Fruit fly (Drosophila melanogaster) whole organism, embryonic: ENCODE measurements around the gene dimm.

Experiments
- Antp ChIP-seq: fragments of 200-800 bp; sonication (Bioruptor generic); optimal IDR thresholded peaks from 3 replicates; lab custom pipeline; 2016; ENCODE audit warnings: missing biosample characterization, missing genetic modification characterization
- BtbVII ChIP-seq: fragments of 200-800 bp; sonication (Bioruptor generic); optimal IDR thresholded peaks from 3 replicates; lab custom pipeline; 2017; ENCODE audit warnings: missing biosample characterization, mild to moderate bottlenecking, missing genetic modification characterization
- CG10274 ChIP-seq: fragments of 200-800 bp; sonication (Bioruptor generic); optimal IDR thresholded peaks from 3 replicates; lab custom pipeline; 2017; ENCODE audit warnings: missing biosample characterization, mild to moderate bottlenecking, missing genetic modification characterization
- CG10366 ChIP-seq: fragments of 200-800 bp; sonication (Bioruptor generic); IDR thresholded peaks from 2 replicates; pipeline ENCODE4 v1.3.6; 2022; ENCODE audit warnings: missing biosample characterization, missing genetic modification characterization
- CG10654 ChIP-seq: fragments of 200-800 bp; sonication (Bioruptor generic); optimal IDR thresholded peaks from 2 replicates; lab custom pipeline; 2016; ENCODE audit warnings: missing biosample characterization, missing genetic modification characterization
- CG11398 ChIP-seq: fragments of 200-800 bp; sonication (Bioruptor generic); optimal IDR thresholded peaks from 2 replicates; lab custom pipeline; 2016; ENCODE audit warnings: missing biosample characterization, missing genetic modification characterization
- CG13424 ChIP-seq: fragments of 200-800 bp; sonication (Bioruptor generic); optimal IDR thresholded peaks from 2 replicates; lab custom pipeline; 2019; ENCODE audit warnings: missing biosample characterization, mild to moderate bottlenecking, missing genetic modification characterization, moderate library complexity
- CG13624 ChIP-seq: fragments of 200-800 bp; sonication (Bioruptor generic); optimal IDR thresholded peaks from 2 replicates; lab custom pipeline; 2016; ENCODE audit warnings: missing biosample characterization, missing genetic modification characterization
- CG14050 ChIP-seq: fragments of 200-800 bp; sonication (Bioruptor generic); IDR thresholded peaks from 3 replicates; pipeline ENCODE4 v1.3.6; 2022; ENCODE audit warnings: missing biosample characterization, missing genetic modification characterization
- CG1602 ChIP-seq: fragments of 200-800 bp; sonication (Bioruptor generic); optimal IDR thresholded peaks from 3 replicates; lab custom pipeline; 2016; ENCODE audit warnings: missing biosample characterization, missing genetic modification characterization
- CG18764 ChIP-seq: fragments of 200-800 bp; sonication (Bioruptor generic); optimal IDR thresholded peaks from 3 replicates; lab custom pipeline; 2016; ENCODE audit warnings: missing biosample characterization, missing genetic modification characterization
- CG2129 ChIP-seq: fragments of 200-800 bp; sonication (Bioruptor generic); IDR thresholded peaks from 2 replicates; pipeline ENCODE4 v1.3.6; 2022; ENCODE audit warnings: missing biosample characterization, missing genetic modification characterization; ENCODE audit not compliant: partially characterized antibody
- CG2678 ChIP-seq: fragments of 200-800 bp; sonication (Bioruptor generic); optimal IDR thresholded peaks from 3 replicates; lab custom pipeline; 2019; ENCODE audit warnings: missing biosample characterization, mild to moderate bottlenecking, missing genetic modification characterization, moderate library complexity
- CG31388 ChIP-seq: fragments of 200-800 bp; sonication (Bioruptor generic); optimal IDR thresholded peaks from 2 replicates; lab custom pipeline; 2016; ENCODE audit warnings: missing biosample characterization, missing genetic modification characterization
- CG32767 ChIP-seq: fragments of 200-800 bp; sonication (Bioruptor generic); IDR thresholded peaks from 2 replicates; pipeline ENCODE4 v1.3.6; 2022; ENCODE audit warnings: missing biosample characterization, missing genetic modification characterization
- CG32772 ChIP-seq: fragments of 200-800 bp; sonication (Bioruptor generic); IDR thresholded peaks from 2 replicates; pipeline ENCODE4 v1.3.6; 2022; ENCODE audit warnings: missing biosample characterization, missing genetic modification characterization
- CG5245 ChIP-seq: fragments of 200-800 bp; sonication (Bioruptor generic); optimal IDR thresholded peaks from 3 replicates; lab custom pipeline; 2016; ENCODE audit warnings: missing biosample characterization, missing genetic modification characterization
- CG6175 ChIP-seq: fragments of 200-800 bp; sonication (Bioruptor generic); IDR thresholded peaks from 3 replicates; pipeline ENCODE4 v1.3.6; 2022; ENCODE audit warnings: missing biosample characterization, missing genetic modification characterization
- CG7556 ChIP-seq: fragments of 200-800 bp; sonication (Bioruptor generic); optimal IDR thresholded peaks from 2 replicates; lab custom pipeline; 2017; ENCODE audit warnings: missing biosample characterization, mild to moderate bottlenecking, missing genetic modification characterization
- CG8388 ChIP-seq: fragments of 200-800 bp; sonication (Bioruptor generic); optimal IDR thresholded peaks from 2 replicates; lab custom pipeline; 2019; ENCODE audit warnings: missing biosample characterization, mild to moderate bottlenecking, missing genetic modification characterization, moderate library complexity
- Ets65A ChIP-seq: fragments of 200-800 bp; sonication (Bioruptor generic); peaks from one replicate; lab custom pipeline; 2016; ENCODE audit warnings: missing biosample characterization, missing genetic modification characterization
- Fer3 ChIP-seq: fragments of 200-800 bp; sonication (Bioruptor generic); optimal IDR thresholded peaks from 2 replicates; lab custom pipeline; 2018; ENCODE audit warnings: missing biosample characterization, mild to moderate bottlenecking, missing genetic modification characterization, moderate library complexity
- GATAe ChIP-seq: fragments of 200-800 bp; sonication (Bioruptor generic); conservative IDR thresholded peaks from 2 replicates; pipeline ENCODE4 v1.3.6; 2022; ENCODE audit warnings: missing biosample characterization, missing genetic modification characterization
- HmgZ ChIP-seq: fragments of 200-800 bp; sonication (Bioruptor generic); optimal IDR thresholded peaks from 2 replicates; lab custom pipeline; 2018; ENCODE audit warnings: missing biosample characterization, mild to moderate bottlenecking, missing genetic modification characterization
- Hr78 ChIP-seq, 2 experiments: fragments of 200-800 bp in 1 of 2; fragments of >200 bp in 1 of 2; sonication (Bioruptor generic) in 1 of 2; optimal IDR thresholded peaks; 2 replicates each; lab custom pipeline; 2017 to 2019; ENCODE audit warnings: missing biosample characterization in 2 of 2, missing genetic modification characterization in 2 of 2, mild to moderate bottlenecking in 1 of 2, moderate library complexity in 1 of 2
- Lhr ChIP-seq: fragments of 200-800 bp; sonication (Bioruptor generic); optimal IDR thresholded peaks from 3 replicates; lab custom pipeline; 2017; ENCODE audit warnings: mild to moderate bottlenecking, missing biosample characterization, missing genetic modification reagents, missing genetic modification characterization
- Med ChIP-seq: fragments of 200-800 bp; sonication (Bioruptor generic); peaks from one replicate; lab custom pipeline; 2016; ENCODE audit warnings: missing biosample characterization, missing genetic modification characterization, mild to moderate bottlenecking, inconsistent platforms, moderate library complexity
- NfI ChIP-seq: fragments of 200-800 bp; sonication (Bioruptor generic); optimal IDR thresholded peaks from 3 replicates; lab custom pipeline; 2018; ENCODE audit warnings: missing biosample characterization, mild to moderate bottlenecking, missing genetic modification characterization, moderate library complexity
- Pdp1 ChIP-seq, 2 experiments: fragments of 200-800 bp; sonication (Bioruptor generic); optimal IDR thresholded peaks; 3 replicates each; lab custom pipeline; 2016; ENCODE audit warnings: missing biosample characterization in 2 of 2, missing genetic modification characterization in 2 of 2, mild to moderate bottlenecking in 1 of 2, moderate library complexity in 1 of 2
- aop ChIP-seq: fragments of 200-800 bp; sonication (Bioruptor generic); IDR thresholded peaks from 2 replicates; pipeline ENCODE4 v1.3.6; 2022; ENCODE audit warnings: missing biosample characterization, missing genetic modification characterization
- ash1 ChIP-seq: fragments of 200-800 bp; sonication (Bioruptor generic); optimal IDR thresholded peaks from 2 replicates; lab custom pipeline; 2018; ENCODE audit warnings: missing biosample characterization, mild to moderate bottlenecking, missing genetic modification characterization
- chinmo ChIP-seq: fragments of 200-800 bp; sonication (Bioruptor generic); IDR thresholded peaks from 4 replicates; pipeline ENCODE4 v1.3.6; 2022; ENCODE audit warnings: missing biosample characterization, missing genetic modification characterization; ENCODE audit not compliant: partially characterized antibody
- exex ChIP-seq: fragments of 200-800 bp; sonication (Bioruptor generic); optimal IDR thresholded peaks from 4 replicates; lab custom pipeline; 2018; ENCODE audit warnings: missing biosample characterization, mild to moderate bottlenecking, missing genetic modification characterization, moderate library complexity
- eyg ChIP-seq: fragments of 200-800 bp; sonication (Bioruptor generic); optimal IDR thresholded peaks from 3 replicates; lab custom pipeline; 2016; ENCODE audit warnings: missing biosample characterization, missing genetic modification characterization
- fru ChIP-seq: fragments of >200 bp; optimal IDR thresholded peaks from 2 replicates; lab custom pipeline; 2017
- ftz-f1 ChIP-seq: fragments of 200-800 bp; sonication (Bioruptor generic); optimal IDR thresholded peaks from 2 replicates; lab custom pipeline; 2016; ENCODE audit warnings: missing biosample characterization, missing genetic modification characterization
- grau ChIP-seq: fragments of 200-800 bp; optimal IDR thresholded peaks from 3 replicates; lab custom pipeline; 2019; ENCODE audit warnings: missing biosample characterization, mild to moderate bottlenecking, missing genetic modification characterization, moderate library complexity
- h ChIP-seq: fragments of >200 bp; optimal IDR thresholded peaks from 2 replicates; lab custom pipeline; 2017
- pzg ChIP-seq: fragments of 200-800 bp; sonication (Bioruptor generic); optimal IDR thresholded peaks from 3 replicates; lab custom pipeline; 2018; ENCODE audit warnings: missing biosample characterization, mild to moderate bottlenecking, missing genetic modification characterization, moderate library complexity
- ro ChIP-seq: fragments of 200-800 bp; sonication (Bioruptor generic); IDR thresholded peaks from 2 replicates; pipeline ENCODE4 v1.3.6; 2022; ENCODE audit warnings: missing biosample characterization, missing genetic modification characterization
- sd ChIP-seq: fragments of 200-800 bp; sonication (Bioruptor generic); optimal IDR thresholded peaks from 3 replicates; lab custom pipeline; 2018; ENCODE audit warnings: missing biosample characterization, mild to moderate bottlenecking, missing genetic modification characterization, moderate library complexity
- sens ChIP-seq: fragments of 200-800 bp; sonication (Bioruptor generic); peaks from one replicate; lab custom pipeline; 2016; ENCODE audit warnings: missing biosample characterization, missing genetic modification characterization
- stc ChIP-seq: fragments of 200-800 bp; sonication (Bioruptor generic); IDR thresholded peaks from 2 replicates; pipeline ENCODE4 v1.3.6; 2022; ENCODE audit warnings: missing biosample characterization, missing genetic modification characterization
- stwl ChIP-seq: fragments of 200-800 bp; sonication (Bioruptor generic); optimal IDR thresholded peaks from 3 replicates; lab custom pipeline; 2018; ENCODE audit warnings: missing biosample characterization, mild to moderate bottlenecking, missing genetic modification characterization, moderate library complexity
- trh ChIP-seq: fragments of 200-800 bp; sonication (Bioruptor generic); optimal IDR thresholded peaks from 2 replicates; lab custom pipeline; 2016; ENCODE audit warnings: missing biosample characterization, missing genetic modification characterization
- usp ChIP-seq: fragments of >200 bp; optimal IDR thresholded peaks from 2 replicates; lab custom pipeline; 2017; ENCODE audit warnings: missing biosample characterization, missing genetic modification characterization
- yki ChIP-seq: fragments of >200 bp; optimal IDR thresholded peaks from 3 replicates; lab custom pipeline; 2018
- zf30C ChIP-seq: fragments of 200-800 bp; sonication (Bioruptor generic); optimal IDR thresholded peaks from 3 replicates; lab custom pipeline; 2018; ENCODE audit warnings: missing biosample characterization, mild to moderate bottlenecking, missing genetic modification characterization

Gene dimm

dm6 chr2L:21303655-21304532 lies 27.7 kb upstream of the dimm start (continued):
- TF ChIP-seq trh (GFP tag; lab: Kevin White, UChicago) = no peak
- TF ChIP-seq Fer3 (tag; lab: Kevin White, UChicago) = no peak
- no peak for TF ChIP-seq pzg
- TF ChIP-seq Antp = no peak
- no peak for TF ChIP-seq usp (GFP tag; lab: Kevin White, UChicago)
- TF ChIP-seq CG1602 = no peak
- no peak for TF ChIP-seq CG5245 (GFP tag; lab: Kevin White, UChicago)
- no peak for TF ChIP-seq NfI (GFP tag; lab: Kevin White, UChicago)
- no peak for TF ChIP-seq CG8388
- TF ChIP-seq HmgZ (tag; lab: Kevin White, UChicago) = no peak
- no peak for TF ChIP-seq Ets65A (GFP tag; lab: Kevin White, UChicago)
- no peak for TF ChIP-seq h (lab: Kevin White, UChicago)
- peak; percentile 5 for TF ChIP-seq CG13624 (GFP tag; lab: Kevin White, UChicago)
- TF ChIP-seq CG10654 (GFP tag; lab: Kevin White, UChicago) = no peak
- no peak for TF ChIP-seq CG13424
- no peak for TF ChIP-seq BtbVII (GFP tag; lab: Kevin White, UChicago)
- TF ChIP-seq sens (GFP tag; lab: Kevin White, UChicago) = peak; percentile 33
- peak; percentile 23; the same call in 1 of the 2 replicates for TF ChIP-seq GATAe (GFP tag; lab: Robert Waterston, UW)
- no peak for TF ChIP-seq CG10366 (GFP tag; lab: Robert Waterston, UW)
- TF ChIP-seq CG32767 (GFP tag; lab: Robert Waterston, UW) = no peak
- peak in 1 of 2 experiments; percentile 23 for TF ChIP-seq Hr78 (GFP tag; optimal IDR thresholded peaks at IDR 0.05; lab: Kevin White, UChicago)
- TF ChIP-seq CG11398 (GFP tag; lab: Kevin White, UChicago) = no peak
- peak in 1 of 2 experiments; percentile 97 for TF ChIP-seq Pdp1 (GFP tag; optimal IDR thresholded peaks at IDR 0.05; lab: Kevin White, UChicago)
- no peak for TF ChIP-seq CG7556 (GFP tag; lab: Kevin White, UChicago)
- 0 out of 4 replicates have a peak, but pooled peaks have one; percentile 70 for TF ChIP-seq chinmo (GFP tag; lab: Robert Waterston, UW)
- TF ChIP-seq stc (GFP tag; lab: Robert Waterston, UW) = no peak
- no peak for TF ChIP-seq CG2678 (tag; lab: Kevin White, UChicago)
- no peak for TF ChIP-seq fru (lab: Kevin White, UChicago)
- TF ChIP-seq Med (GFP tag; lab: Kevin White, UChicago) = peak; percentile 92

dm6 chr2L:21304533-21304850 lies 27.1 kb upstream of the dimm start:
- TF ChIP-seq sens (GFP tag; lab: Kevin White, UChicago) (peak; percentile 22), Pdp1 (GFP tag; optimal IDR thresholded peaks at IDR 0.05; lab: Kevin White, UChicago) (peak in 1 of 2 experiments; percentile 90), eyg (no peak), zf30C (GFP tag; lab: Kevin White, UChicago) (no peak), sd (tag; lab: Kevin White, UChicago) (peak; percentile 55)

- TF ChIP-seq yki (lab: Kevin White, UChicago) (no peak), ftz-f1 (GFP tag; lab: Kevin White, UChicago) (peak; percentile 52), CG32772 (GFP tag; lab: Robert Waterston, UW) (no peak), CG10274 (GFP tag; lab: Kevin White, UChicago) (no peak), grau (tag; lab: Kevin White, UChicago) (no peak), aop (GFP tag; lab: Robert Waterston, UW) (no peak), CG14050 (no peak), CG31388 (GFP tag; lab: Kevin White, UChicago) (no peak), CG18764 (GFP tag; lab: Kevin White, UChicago) (no peak), CG6175 (GFP tag; lab: Robert Waterston, UW) (no peak), Lhr (GFP tag; lab: Kevin White, UChicago) (no peak), exex (tag; lab: Kevin White, UChicago) (peak; percentile 17), stwl (tag; lab: Kevin White, UChicago) (no peak), CG2129 (GFP tag; lab: Robert Waterston, UW) (no peak), ro (no peak), Med (GFP tag; lab: Kevin White, UChicago) (peak; percentile 66), Hr78 (GFP tag; optimal IDR thresholded peaks at IDR 0.05; lab: Kevin White, UChicago) (peak in 1 of 2 experiments; percentile 26), ash1 (no peak)
These were observed 23.6 kb upstream of the dimm start for dm6 chr2L:21307795-21308426.
